Fruit fly (Drosophila melanogaster) whole organism, embryonic: Measurements from ENCODE around the gene CG32413.

Experiments used
- Adf1 ChIP-seq: fragments of 200-800 bp; sonication (Bioruptor generic); IDR thresholded peaks from 2 replicates; pipeline ENCODE4 v1.3.6; 2022; ENCODE audit warnings: missing biosample characterization, missing genetic modification characterization
- Atf-2 ChIP-seq: fragments of 200-800 bp; sonication (Bioruptor generic); optimal IDR thresholded peaks from 2 replicates; lab custom pipeline; 2016; ENCODE audit warnings: missing biosample characterization, missing genetic modification characterization
- B-H2 ChIP-seq: fragments of 200-800 bp; sonication (Bioruptor generic); optimal IDR thresholded peaks from 2 replicates; lab custom pipeline; 2018; ENCODE audit warnings: missing biosample characterization, mild to moderate bottlenecking, missing genetic modification characterization
- CG10274 ChIP-seq: fragments of 200-800 bp; sonication (Bioruptor generic); optimal IDR thresholded peaks from 3 replicates; lab custom pipeline; 2017; ENCODE audit warnings: missing biosample characterization, mild to moderate bottlenecking, missing genetic modification characterization
- CG10654 ChIP-seq: fragments of 200-800 bp; sonication (Bioruptor generic); optimal IDR thresholded peaks from 2 replicates; lab custom pipeline; 2016; ENCODE audit warnings: missing biosample characterization, missing genetic modification characterization
- CG11247 ChIP-seq: fragments of 200-800 bp; sonication (Bioruptor generic); IDR thresholded peaks from 2 replicates; pipeline ENCODE4 v1.3.6; 2022; ENCODE audit warnings: missing biosample characterization, missing genetic modification characterization
- CG11398 ChIP-seq: fragments of 200-800 bp; sonication (Bioruptor generic); optimal IDR thresholded peaks from 2 replicates; lab custom pipeline; 2016; ENCODE audit warnings: missing biosample characterization, missing genetic modification characterization
- CG13296 ChIP-seq: fragments of 200-800 bp; sonication (Bioruptor generic); optimal IDR thresholded peaks from 3 replicates; lab custom pipeline; 2018; ENCODE audit warnings: missing biosample characterization, mild to moderate bottlenecking, missing genetic modification characterization
- CG15479 ChIP-seq: fragments of 200-800 bp; sonication (Bioruptor generic); optimal IDR thresholded peaks from 3 replicates; lab custom pipeline; 2019; ENCODE audit warnings: missing biosample characterization, mild to moderate bottlenecking, missing genetic modification characterization, moderate library complexity
- CG16863 ChIP-seq: fragments of 200-800 bp; sonication (Bioruptor generic); optimal IDR thresholded peaks from 3 replicates; lab custom pipeline; 2016; ENCODE audit warnings: missing biosample characterization, missing genetic modification characterization
- CG18599 ChIP-seq: fragments of 200-800 bp; sonication (Bioruptor generic); optimal IDR thresholded peaks from 3 replicates; lab custom pipeline; 2017; ENCODE audit warnings: missing biosample characterization, missing genetic modification characterization, mild to moderate bottlenecking, moderate library complexity, missing genetic modification reagents
- CG3065 ChIP-seq: fragments of 200-800 bp; sonication (Bioruptor generic); optimal IDR thresholded peaks from 2 replicates; lab custom pipeline; 2016; ENCODE audit warnings: missing biosample characterization, missing genetic modification characterization
- CG32772 ChIP-seq: fragments of 200-800 bp; sonication (Bioruptor generic); IDR thresholded peaks from 2 replicates; pipeline ENCODE4 v1.3.6; 2022; ENCODE audit warnings: missing biosample characterization, missing genetic modification characterization
- CG34376 ChIP-seq: fragments of 200-800 bp; sonication (Bioruptor generic); optimal IDR thresholded peaks from 2 replicates; lab custom pipeline; 2018; ENCODE audit warnings: missing biosample characterization, mild to moderate bottlenecking, missing genetic modification characterization
- CG4820 ChIP-seq: fragments of 200-800 bp; sonication (Bioruptor generic); optimal IDR thresholded peaks from 3 replicates; lab custom pipeline; 2016; ENCODE audit warnings: missing biosample characterization, missing genetic modification characterization
- CG6175 ChIP-seq: fragments of 200-800 bp; sonication (Bioruptor generic); IDR thresholded peaks from 3 replicates; pipeline ENCODE4 v1.3.6; 2022; ENCODE audit warnings: missing biosample characterization, missing genetic modification characterization
- Dll ChIP-seq: fragments of 200-800 bp; sonication (Bioruptor generic); IDR thresholded peaks from 4 replicates; pipeline ENCODE4 v1.3.6; 2022; ENCODE audit warnings: missing biosample characterization, missing genetic modification characterization; ENCODE audit not compliant: partially characterized antibody
- Jarid2 ChIP-seq: fragments of 200-800 bp; sonication (Bioruptor generic); optimal IDR thresholded peaks from 3 replicates; lab custom pipeline; 2017; ENCODE audit warnings: mild to moderate bottlenecking, missing biosample characterization, missing genetic modification reagents, missing genetic modification characterization
- Nf-YC ChIP-seq: fragments of 200-800 bp; optimal IDR thresholded peaks from 3 replicates; lab custom pipeline; 2019; ENCODE audit warnings: missing biosample characterization, mild to moderate bottlenecking, missing genetic modification characterization, moderate library complexity
- Ptx1 ChIP-seq: fragments of 200-800 bp; sonication (Bioruptor generic); IDR thresholded peaks from 2 replicates; pipeline ENCODE4 v1.3.6; 2022; ENCODE audit warnings: missing biosample characterization, missing genetic modification characterization
- amos ChIP-seq: fragments of 200-800 bp; sonication (Bioruptor generic); IDR thresholded peaks from 2 replicates; pipeline ENCODE4 v1.3.6; 2022; ENCODE audit warnings: missing biosample characterization, missing genetic modification characterization; ENCODE audit not compliant: partially characterized antibody
- aop ChIP-seq: fragments of 200-800 bp; sonication (Bioruptor generic); IDR thresholded peaks from 2 replicates; pipeline ENCODE4 v1.3.6; 2022; ENCODE audit warnings: missing biosample characterization, missing genetic modification characterization
- chm ChIP-seq: fragments of 200-800 bp; sonication (Bioruptor generic); IDR thresholded peaks from 2 replicates; pipeline ENCODE4 v1.3.6; 2022; ENCODE audit warnings: missing biosample characterization, missing genetic modification characterization
- crol ChIP-seq: fragments of 200-800 bp; sonication (Bioruptor generic); IDR thresholded peaks from 2 replicates; pipeline ENCODE4 v1.3.6; 2022; ENCODE audit warnings: missing biosample characterization, missing genetic modification characterization
- ems ChIP-seq: fragments of 200-800 bp; sonication (Bioruptor generic); optimal IDR thresholded peaks from 3 replicates; lab custom pipeline; 2016; ENCODE audit warnings: missing biosample characterization, missing genetic modification characterization
- exex ChIP-seq: fragments of 200-800 bp; sonication (Bioruptor generic); optimal IDR thresholded peaks from 4 replicates; lab custom pipeline; 2018; ENCODE audit warnings: missing biosample characterization, mild to moderate bottlenecking, missing genetic modification characterization, moderate library complexity
- fd102C ChIP-seq: fragments of 200-800 bp; sonication (Bioruptor generic); optimal IDR thresholded peaks from 2 replicates; lab custom pipeline; 2018; ENCODE audit warnings: missing biosample characterization, mild to moderate bottlenecking, missing genetic modification characterization, moderate library complexity
- ftz-f1 ChIP-seq: fragments of 200-800 bp; sonication (Bioruptor generic); optimal IDR thresholded peaks from 2 replicates; lab custom pipeline; 2016; ENCODE audit warnings: missing biosample characterization, missing genetic modification characterization
- gce ChIP-seq: fragments of 200-800 bp; sonication (Bioruptor generic); IDR thresholded peaks from 3 replicates; pipeline ENCODE4 v1.3.6; 2022; ENCODE audit warnings: missing biosample characterization, missing genetic modification characterization
- grn ChIP-seq: fragments of 200-800 bp; sonication (Bioruptor generic); optimal IDR thresholded peaks from 3 replicates; lab custom pipeline; 2017; ENCODE audit warnings: missing biosample characterization, missing genetic modification characterization
- gro ChIP-seq: fragments of 200-800 bp; sonication (Bioruptor generic); optimal IDR thresholded peaks from 2 replicates; lab custom pipeline; 2016; ENCODE audit warnings: missing biosample characterization, missing genetic modification characterization
- ham ChIP-seq: fragments of 200-800 bp; sonication (Bioruptor generic); IDR thresholded peaks from 2 replicates; pipeline ENCODE4 v1.3.6; 2022; ENCODE audit warnings: missing biosample characterization, missing genetic modification characterization
- knrl ChIP-seq: fragments of 200-800 bp; sonication (Bioruptor generic); IDR thresholded peaks from 3 replicates; pipeline ENCODE4 v1.3.6; 2022; ENCODE audit warnings: missing biosample characterization, missing genetic modification characterization; ENCODE audit not compliant: partially characterized antibody
- lab ChIP-seq: fragments of 200-800 bp; sonication (Bioruptor generic); optimal IDR thresholded peaks from 3 replicates; lab custom pipeline; 2017; ENCODE audit warnings: missing biosample characterization, missing genetic modification characterization, mild to moderate bottlenecking, moderate library complexity, missing genetic modification reagents
- mirr ChIP-seq: fragments of 200-800 bp; sonication (Bioruptor generic); optimal IDR thresholded peaks from 3 replicates; lab custom pipeline; 2018; ENCODE audit warnings: missing biosample characterization, mild to moderate bottlenecking, missing genetic modification characterization
- nau ChIP-seq: fragments of 200-800 bp; sonication (Bioruptor generic); optimal IDR thresholded peaks from 3 replicates; lab custom pipeline; 2017; ENCODE audit warnings: missing biosample characterization, mild to moderate bottlenecking, missing genetic modification characterization, missing genetic modification reagents
- nom ChIP-seq: fragments of 200-800 bp; sonication (Bioruptor generic); optimal IDR thresholded peaks from 2 replicates; lab custom pipeline; 2017; ENCODE audit warnings: missing biosample characterization, missing genetic modification characterization, mild to moderate bottlenecking, moderate library complexity, missing genetic modification reagents
- pzg ChIP-seq: fragments of 200-800 bp; sonication (Bioruptor generic); optimal IDR thresholded peaks from 3 replicates; lab custom pipeline; 2018; ENCODE audit warnings: missing biosample characterization, mild to moderate bottlenecking, missing genetic modification characterization, moderate library complexity
- sd ChIP-seq: fragments of 200-800 bp; sonication (Bioruptor generic); optimal IDR thresholded peaks from 3 replicates; lab custom pipeline; 2018; ENCODE audit warnings: missing biosample characterization, mild to moderate bottlenecking, missing genetic modification characterization, moderate library complexity
- sens ChIP-seq: fragments of 200-800 bp; sonication (Bioruptor generic); peaks from one replicate; lab custom pipeline; 2016; ENCODE audit warnings: missing biosample characterization, missing genetic modification characterization
- seq ChIP-seq: fragments of 200-800 bp; sonication (Bioruptor generic); IDR thresholded peaks from 2 replicates; pipeline ENCODE4 v1.3.6; 2022; ENCODE audit warnings: missing biosample characterization, missing genetic modification characterization
- so ChIP-seq: fragments of 200-800 bp; sonication (Bioruptor generic); IDR thresholded peaks from 3 replicates; pipeline ENCODE4 v1.3.6; 2022; ENCODE audit warnings: missing biosample characterization, missing genetic modification characterization
- sug ChIP-seq: fragments of 200-800 bp; optimal IDR thresholded peaks from 2 replicates; lab custom pipeline; 2019; ENCODE audit warnings: missing biosample characterization, mild to moderate bottlenecking, missing genetic modification characterization, moderate library complexity
- unc-4 ChIP-seq: fragments of 200-800 bp; sonication (Bioruptor generic); IDR thresholded peaks from 2 replicates; pipeline ENCODE4 v1.3.6; 2022; ENCODE audit warnings: missing biosample characterization, missing genetic modification characterization; ENCODE audit not compliant: partially characterized antibody
- wek ChIP-seq: fragments of 200-800 bp; sonication (Bioruptor generic); optimal IDR thresholded peaks from 3 replicates; lab custom pipeline; 2018; ENCODE audit warnings: missing biosample characterization, mild to moderate bottlenecking, missing genetic modification characterization, moderate library complexity
- zen2 ChIP-seq: fragments of 200-800 bp; sonication (Bioruptor generic); IDR thresholded peaks from 3 replicates; pipeline ENCODE4 v1.3.6; 2022; ENCODE audit warnings: missing biosample characterization, missing genetic modification characterization; ENCODE audit not compliant: partially characterized antibody

Gene CG32413

DNA sequence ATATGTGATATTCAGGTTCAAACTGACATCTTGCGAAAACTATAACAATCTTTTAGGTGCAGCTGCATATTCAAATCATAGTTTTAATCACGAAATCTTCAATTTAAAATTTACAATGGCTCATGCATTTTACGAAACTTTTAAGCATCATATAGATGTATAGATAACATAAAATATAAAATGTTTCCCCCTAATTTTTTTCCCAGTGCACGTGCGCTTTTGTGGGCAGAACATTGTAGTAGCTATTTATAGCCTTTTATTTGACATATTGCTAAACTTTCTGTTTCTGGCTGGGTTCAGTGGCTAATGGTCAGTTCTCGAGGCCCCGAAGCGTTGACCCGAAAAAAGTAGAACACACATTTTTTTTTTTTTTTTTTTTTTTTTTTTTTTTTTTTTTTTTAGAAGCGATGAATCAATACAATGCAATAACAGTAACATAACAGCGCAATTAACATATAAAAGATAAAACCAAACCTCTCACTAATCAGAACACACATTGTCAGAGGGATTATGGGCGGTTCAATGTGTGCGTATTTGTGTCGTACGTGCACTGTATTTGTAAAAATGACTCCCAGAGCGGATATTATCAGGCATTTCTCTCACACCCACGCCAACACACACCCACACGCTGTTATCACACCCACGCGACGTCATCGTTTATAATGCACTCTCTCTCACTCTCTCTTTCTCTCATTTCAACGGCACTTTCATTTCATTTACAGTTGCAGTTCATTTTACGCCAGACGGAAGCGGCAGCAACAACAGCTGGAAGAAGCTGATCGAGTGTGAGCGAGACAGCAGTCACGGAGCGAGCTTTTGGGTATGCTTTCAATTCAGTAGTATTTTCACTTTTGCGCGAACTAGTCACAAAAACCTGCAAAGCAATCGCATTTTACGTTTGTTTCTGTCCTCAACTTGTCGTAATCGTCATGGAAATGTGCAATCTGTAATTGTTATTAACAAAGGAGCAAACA is 22.4 kb upstream of the CG32413 start (continued):
- no peak for TF ChIP-seq CG15479 (GFP tag; lab: Kevin White, UChicago)
- no peak for TF ChIP-seq mirr (GFP tag; lab: Kevin White, UChicago)
- no peak for TF ChIP-seq nau (GFP tag; lab: Kevin White, UChicago)
- no peak for TF ChIP-seq B-H2 (GFP tag; lab: Kevin White, UChicago)
- peak; percentile 35 for TF ChIP-seq Atf-2
- TF ChIP-seq CG16863 = peak; percentile 49
- TF ChIP-seq nom (GFP tag; lab: Kevin White, UChicago) = peak; percentile 46
- no peak for TF ChIP-seq CG10274 (GFP tag; lab: Kevin White, UChicago)
- TF ChIP-seq aop = no peak
- peak; percentile 15 for TF ChIP-seq ems (GFP tag; lab: Kevin White, UChicago)
- 0 out of 4 replicates have a peak, but pooled peaks have one; percentile 26 for TF ChIP-seq Dll (GFP tag; lab: Robert Waterston, UW)
- TF ChIP-seq pzg (GFP tag; lab: Kevin White, UChicago) = no peak
- peak; percentile 16 for TF ChIP-seq wek (GFP tag; lab: Kevin White, UChicago)
- TF ChIP-seq CG4820 (GFP tag; lab: Kevin White, UChicago) = no peak
- TF ChIP-seq ham = no peak
- 0 out of 2 replicates have a peak, but pooled peaks have one; percentile 38 for TF ChIP-seq seq (GFP tag; lab: Robert Waterston, UW)
- TF ChIP-seq amos (GFP tag; lab: Robert Waterston, UW) = no peak
- TF ChIP-seq zen2 (GFP tag; lab: Robert Waterston, UW) = no peak
- TF ChIP-seq CG18599 (GFP tag; lab: Kevin White, UChicago) = no peak
- TF ChIP-seq unc-4 (GFP tag; lab: Robert Waterston, UW) = no peak

DNA sequence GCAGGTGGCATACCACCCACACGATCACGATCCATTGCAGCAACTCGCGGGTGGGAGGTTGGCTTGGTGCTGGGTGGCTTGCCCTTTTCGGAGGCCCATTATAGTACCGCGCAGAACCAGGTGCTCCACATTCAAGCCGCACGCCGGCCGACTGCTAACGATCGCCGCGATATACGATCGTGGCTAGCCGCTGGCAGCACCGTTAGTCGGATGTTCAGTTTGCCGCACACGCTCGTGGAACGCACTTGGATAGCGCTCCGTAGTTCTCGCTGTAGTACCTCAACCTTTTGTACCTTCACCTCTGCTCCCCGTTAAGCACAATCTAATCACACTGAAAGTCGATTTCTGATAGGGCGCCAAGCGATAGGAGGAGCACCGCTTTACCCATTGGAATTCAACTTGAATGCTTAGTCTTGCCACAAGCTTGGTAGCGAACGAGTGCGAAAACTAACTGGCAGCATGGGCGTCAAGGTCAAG is 19.8 kb upstream of the CG32413 start, which contains the start of gene CG33523:
CG33523 (plus strand) TSS at position 217 of the 477 bp plus-strand sequence.
- TF ChIP-seq CG32772 (GFP tag; lab: Robert Waterston, UW) = 0 out of 2 replicates have a peak, but pooled peaks have one; percentile 10
- peak; percentile 82 for TF ChIP-seq sug (tag; lab: Kevin White, UChicago)
- TF ChIP-seq knrl (GFP tag; lab: Robert Waterston, UW) = peak; percentile 31; the same call in 2 of the 3 replicates
- TF ChIP-seq CG10654 = no peak
- peak; percentile 68 for TF ChIP-seq sd (tag; lab: Kevin White, UChicago)
- TF ChIP-seq CG11247 (GFP tag; lab: Robert Waterston, UW) = 0 out of 2 replicates have a peak, but pooled peaks have one; percentile 16
- TF ChIP-seq gce = no peak
- TF ChIP-seq Nf-YC (tag; lab: Kevin White, UChicago) = peak; percentile 27
- peak; percentile 76; the same call in 2 of the 3 replicates for TF ChIP-seq CG6175
- no peak for TF ChIP-seq fd102C (GFP tag; lab: Kevin White, UChicago)
- TF ChIP-seq crol (GFP tag; lab: Robert Waterston, UW) = peak; percentile 62; the same call in 1 of the 2 replicates
- peak; percentile 11 for TF ChIP-seq gro (GFP tag; lab: Kevin White, UChicago)
- peak; percentile 67 for TF ChIP-seq lab (GFP tag; lab: Kevin White, UChicago)
- peak; percentile 70 for TF ChIP-seq CG34376 (GFP tag; lab: Kevin White, UChicago)
- peak; percentile 58 for TF ChIP-seq Jarid2 (GFP tag; lab: Kevin White, UChicago)
- peak; percentile 76 for TF ChIP-seq exex (tag; lab: Kevin White, UChicago)
- peak; percentile 62 for TF ChIP-seq ftz-f1
- no peak for TF ChIP-seq CG11398 (GFP tag; lab: Kevin White, UChicago)
- 0 out of 2 replicates have a peak, but pooled peaks have one; percentile 14 for TF ChIP-seq Ptx1 (GFP tag; lab: Robert Waterston, UW)
- TF ChIP-seq zen2 (GFP tag; lab: Robert Waterston, UW) = no peak
- peak; percentile 58 for TF ChIP-seq sens (GFP tag; lab: Kevin White, UChicago)
- TF ChIP-seq chm (GFP tag; lab: Robert Waterston, UW) = 0 out of 2 replicates have a peak, but pooled peaks have one; percentile 36
- TF ChIP-seq CG3065 (GFP tag; lab: Kevin White, UChicago) = no peak
- peak; percentile 55; the same call in 1 of the 2 replicates for TF ChIP-seq Adf1 (GFP tag; lab: Robert Waterston, UW)
- TF ChIP-seq grn (GFP tag; lab: Kevin White, UChicago) = peak; percentile 89
- no peak for TF ChIP-seq so (GFP tag; lab: Robert Waterston, UW)
- peak; percentile 1 for TF ChIP-seq CG13296 (GFP tag; lab: Kevin White, UChicago)
